Fruit fly (Drosophila melanogaster) whole organism, embryonic: Measurements from ENCODE around the gene CG43402.

Source experiments
- Ada2b ChIP-seq: fragments of 200-800 bp; sonication (Bioruptor generic); IDR thresholded peaks from 2 replicates; pipeline ENCODE4 v1.3.6; 2022; ENCODE audit warnings: missing biosample characterization, missing genetic modification characterization
- B-H1 ChIP-seq: fragments of 200-800 bp; sonication (Bioruptor generic); IDR thresholded peaks from 3 replicates; pipeline ENCODE4 v1.3.6; 2022; ENCODE audit warnings: missing biosample characterization, missing genetic modification characterization
- Bteb2 ChIP-seq: fragments of 200-800 bp; sonication (Bioruptor generic); optimal IDR thresholded peaks from 2 replicates; lab custom pipeline; 2016; ENCODE audit warnings: missing biosample characterization, missing genetic modification characterization
- CG10959 ChIP-seq: fragments of 200-800 bp; sonication (Bioruptor generic); IDR thresholded peaks from 2 replicates; pipeline ENCODE4 v1.3.6; 2022; ENCODE audit warnings: missing biosample characterization, missing genetic modification characterization
- CG11456 ChIP-seq: fragments of 200-800 bp; sonication (Bioruptor generic); IDR thresholded peaks from 3 replicates; pipeline ENCODE4 v1.3.6; 2022; ENCODE audit warnings: missing biosample characterization, missing genetic modification characterization
- CG13296 ChIP-seq: fragments of 200-800 bp; sonication (Bioruptor generic); optimal IDR thresholded peaks from 3 replicates; lab custom pipeline; 2018; ENCODE audit warnings: missing biosample characterization, mild to moderate bottlenecking, missing genetic modification characterization
- CG13894 ChIP-seq: fragments of 200-800 bp; sonication (Bioruptor generic); optimal IDR thresholded peaks from 3 replicates; lab custom pipeline; 2018; ENCODE audit warnings: missing biosample characterization, mild to moderate bottlenecking, missing genetic modification characterization, moderate library complexity
- CG14441 ChIP-seq: fragments of 200-800 bp; sonication (Bioruptor generic); IDR thresholded peaks from 2 replicates; pipeline ENCODE4 v1.3.6; 2022; ENCODE audit warnings: missing biosample characterization, missing genetic modification characterization
- CG14710 ChIP-seq: fragments of 200-800 bp; sonication (Bioruptor generic); optimal IDR thresholded peaks from 3 replicates; lab custom pipeline; 2019; ENCODE audit warnings: missing biosample characterization, mild to moderate bottlenecking, missing genetic modification characterization, moderate library complexity
- CG17802 ChIP-seq: fragments of 200-800 bp; sonication (Bioruptor generic); optimal IDR thresholded peaks from 2 replicates; lab custom pipeline; 2018; ENCODE audit warnings: missing biosample characterization, mild to moderate bottlenecking, missing genetic modification characterization, moderate library complexity
- CG31441 ChIP-seq: fragments of 200-800 bp; sonication (Bioruptor generic); IDR thresholded peaks from 2 replicates; pipeline ENCODE4 v1.3.6; 2022; ENCODE audit warnings: missing biosample characterization, missing genetic modification characterization
- CG32767 ChIP-seq: fragments of 200-800 bp; sonication (Bioruptor generic); IDR thresholded peaks from 2 replicates; pipeline ENCODE4 v1.3.6; 2022; ENCODE audit warnings: missing biosample characterization, missing genetic modification characterization
- CG3281 ChIP-seq: fragments of 200-800 bp; sonication (Bioruptor generic); optimal IDR thresholded peaks from 3 replicates; lab custom pipeline; 2017; ENCODE audit warnings: missing biosample characterization, mild to moderate bottlenecking, missing genetic modification characterization
- CG42726 ChIP-seq: fragments of 200-800 bp; sonication (Bioruptor generic); IDR thresholded peaks from 2 replicates; pipeline ENCODE4 v1.3.6; 2022; ENCODE audit warnings: missing biosample characterization, missing genetic modification characterization; ENCODE audit not compliant: partially characterized antibody
- CG6791 ChIP-seq: fragments of 200-800 bp; sonication (Bioruptor generic); IDR thresholded peaks from 3 replicates; pipeline ENCODE4 v1.3.6; 2022; ENCODE audit warnings: missing biosample characterization, missing genetic modification characterization; ENCODE audit not compliant: partially characterized antibody
- CG7357 ChIP-seq: fragments of 200-800 bp; sonication (Bioruptor generic); IDR thresholded peaks from 3 replicates; pipeline ENCODE4 v1.3.6; 2022; ENCODE audit warnings: missing biosample characterization, missing genetic modification characterization
- CG7928 ChIP-seq: fragments of 200-800 bp; sonication (Bioruptor generic); optimal IDR thresholded peaks from 2 replicates; lab custom pipeline; 2017; ENCODE audit warnings: missing biosample characterization, mild to moderate bottlenecking, missing genetic modification characterization
- CkIIα-i1 ChIP-seq: fragments of 200-800 bp; sonication (Bioruptor generic); IDR thresholded peaks from 2 replicates; pipeline ENCODE4 v1.3.6; 2022; ENCODE audit warnings: missing biosample characterization, missing genetic modification characterization
- CoRest ChIP-seq: fragments of 200-800 bp; sonication (Bioruptor generic); optimal IDR thresholded peaks from 3 replicates; lab custom pipeline; 2018; ENCODE audit warnings: missing biosample characterization, mild to moderate bottlenecking, missing genetic modification characterization, moderate library complexity
- Dip2 ChIP-seq: fragments of 200-800 bp; sonication (Bioruptor generic); IDR thresholded peaks from 2 replicates; pipeline ENCODE4 v1.3.6; 2022; ENCODE audit warnings: missing biosample characterization, missing genetic modification characterization
- Dref ChIP-seq: fragments of 200-800 bp; sonication (Bioruptor generic); IDR thresholded peaks from 2 replicates; pipeline ENCODE4 v1.3.6; 2022; ENCODE audit warnings: missing biosample characterization, missing genetic modification characterization
- ERR ChIP-seq: fragments of 200-800 bp; sonication (Bioruptor generic); optimal IDR thresholded peaks from 2 replicates; lab custom pipeline; 2016; ENCODE audit warnings: missing biosample characterization, missing genetic modification characterization
- Hmr ChIP-seq: fragments of 200-800 bp; sonication (Bioruptor generic); optimal IDR thresholded peaks from 3 replicates; lab custom pipeline; 2017; ENCODE audit warnings: mild to moderate bottlenecking, missing biosample characterization, missing genetic modification reagents, missing genetic modification characterization
- Hr78 ChIP-seq, 2 experiments: fragments of 200-800 bp in 1 of 2; fragments of >200 bp in 1 of 2; sonication (Bioruptor generic) in 1 of 2; optimal IDR thresholded peaks; 2 replicates each; lab custom pipeline; 2017 to 2019; ENCODE audit warnings: missing biosample characterization in 2 of 2, missing genetic modification characterization in 2 of 2, mild to moderate bottlenecking in 1 of 2, moderate library complexity in 1 of 2
- Mes4 ChIP-seq: fragments of 200-800 bp; sonication (Bioruptor generic); optimal IDR thresholded peaks from 2 replicates; lab custom pipeline; 2016; ENCODE audit warnings: missing biosample characterization, missing genetic modification characterization
- Mrtf ChIP-seq: fragments of 200-800 bp; sonication (Bioruptor generic); IDR thresholded peaks from 3 replicates; pipeline ENCODE4 v1.3.6; 2022; ENCODE audit warnings: missing biosample characterization, missing genetic modification characterization
- Nf-YB ChIP-seq: fragments of 200-800 bp; sonication (Bioruptor generic); optimal IDR thresholded peaks from 3 replicates; lab custom pipeline; 2019; ENCODE audit warnings: missing biosample characterization, mild to moderate bottlenecking, missing genetic modification characterization, moderate library complexity
- Sin3A ChIP-seq: fragments of >200 bp; optimal IDR thresholded peaks from 2 replicates; lab custom pipeline; 2018
- Sox100B ChIP-seq: fragments of 200-800 bp; sonication (Bioruptor generic); optimal IDR thresholded peaks from 3 replicates; lab custom pipeline; 2018; ENCODE audit warnings: missing biosample characterization, mild to moderate bottlenecking, missing genetic modification characterization
- Stat92E ChIP-seq, 3 experiments: fragments of >200 bp in 2 of 3; fragments of 200-800 bp in 1 of 3; sonication (Bioruptor generic) in 1 of 3; optimal IDR thresholded peaks; 2 replicates each; lab custom pipeline; 2017 to 2019; ENCODE audit warnings: missing biosample characterization in 3 of 3, missing genetic modification characterization in 3 of 3, mild to moderate bottlenecking in 1 of 3, moderate library complexity in 1 of 3
- ash1 ChIP-seq: fragments of 200-800 bp; sonication (Bioruptor generic); optimal IDR thresholded peaks from 2 replicates; lab custom pipeline; 2018; ENCODE audit warnings: missing biosample characterization, mild to moderate bottlenecking, missing genetic modification characterization
- az2 ChIP-seq: fragments of 200-800 bp; sonication (Bioruptor generic); optimal IDR thresholded peaks from 3 replicates; lab custom pipeline; 2016; ENCODE audit warnings: missing biosample characterization, missing genetic modification characterization
- bigmax ChIP-seq: fragments of 200-800 bp; sonication (Bioruptor generic); optimal IDR thresholded peaks from 2 replicates; lab custom pipeline; 2018; ENCODE audit warnings: missing biosample characterization, mild to moderate bottlenecking, missing genetic modification characterization
- btn ChIP-seq: fragments of 200-800 bp; sonication (Bioruptor generic); optimal IDR thresholded peaks from 2 replicates; lab custom pipeline; 2016; ENCODE audit warnings: missing biosample characterization, missing genetic modification characterization
- fd102C ChIP-seq: fragments of 200-800 bp; sonication (Bioruptor generic); optimal IDR thresholded peaks from 2 replicates; lab custom pipeline; 2018; ENCODE audit warnings: missing biosample characterization, mild to moderate bottlenecking, missing genetic modification characterization, moderate library complexity
- gsb-n ChIP-seq: fragments of 200-800 bp; sonication (Bioruptor generic); optimal IDR thresholded peaks from 3 replicates; lab custom pipeline; 2018; ENCODE audit warnings: missing biosample characterization, mild to moderate bottlenecking, missing genetic modification characterization
- her ChIP-seq: fragments of 200-800 bp; sonication (Bioruptor generic); optimal IDR thresholded peaks from 2 replicates; lab custom pipeline; 2016; ENCODE audit warnings: missing biosample characterization, missing genetic modification characterization
- hth ChIP-seq: fragments of >200 bp; optimal IDR thresholded peaks from 2 replicates; lab custom pipeline; 2017; ENCODE audit warnings: inconsistent platforms
- nau ChIP-seq: fragments of 200-800 bp; sonication (Bioruptor generic); optimal IDR thresholded peaks from 3 replicates; lab custom pipeline; 2017; ENCODE audit warnings: missing biosample characterization, mild to moderate bottlenecking, missing genetic modification characterization, missing genetic modification reagents
- odd ChIP-seq: fragments of 200-800 bp; sonication (Bioruptor generic); optimal IDR thresholded peaks from 2 replicates; lab custom pipeline; 2017; ENCODE audit warnings: missing biosample characterization, mild to moderate bottlenecking, missing genetic modification characterization
- org-1 ChIP-seq: fragments of 200-800 bp; sonication (Bioruptor generic); optimal IDR thresholded peaks from 2 replicates; lab custom pipeline; 2017; ENCODE audit warnings: missing biosample characterization, missing genetic modification characterization
- pita ChIP-seq: fragments of 200-800 bp; sonication (Bioruptor generic); optimal IDR thresholded peaks from 2 replicates; lab custom pipeline; 2017; ENCODE audit warnings: missing biosample characterization, mild to moderate bottlenecking, missing genetic modification characterization
- row ChIP-seq: fragments of 200-800 bp; sonication (Bioruptor generic); IDR thresholded peaks from 3 replicates; pipeline ENCODE4 v1.3.6; 2022; ENCODE audit warnings: missing biosample characterization, missing genetic modification characterization
- schlank ChIP-seq: fragments of 200-800 bp; sonication (Bioruptor generic); optimal IDR thresholded peaks from 2 replicates; lab custom pipeline; 2018; ENCODE audit warnings: missing biosample characterization, mild to moderate bottlenecking, missing genetic modification characterization
- sens ChIP-seq: fragments of 200-800 bp; sonication (Bioruptor generic); peaks from one replicate; lab custom pipeline; 2016; ENCODE audit warnings: missing biosample characterization, missing genetic modification characterization
- slbo ChIP-seq: fragments of 200-800 bp; sonication (Bioruptor generic); IDR thresholded peaks from 2 replicates; pipeline ENCODE4 v1.3.6; 2022; ENCODE audit warnings: missing biosample characterization, missing genetic modification characterization
- slou ChIP-seq: fragments of 200-800 bp; sonication (Bioruptor generic); optimal IDR thresholded peaks from 3 replicates; lab custom pipeline; 2016; ENCODE audit warnings: missing biosample characterization, missing genetic modification characterization
- tgo ChIP-seq: fragments of 200-800 bp; sonication (Bioruptor generic); IDR thresholded peaks from 3 replicates; pipeline ENCODE4 v1.3.6; 2022; ENCODE audit warnings: missing biosample characterization, missing genetic modification characterization
- toy ChIP-seq: fragments of 200-800 bp; sonication (Bioruptor generic); IDR thresholded peaks from 2 replicates; pipeline ENCODE4 v1.3.6; 2022; ENCODE audit warnings: missing biosample characterization, missing genetic modification characterization
- ttk ChIP-seq: fragments of 200-800 bp; sonication (Bioruptor generic); IDR thresholded peaks from 2 replicates; pipeline ENCODE4 v2.1.2; 2022; ENCODE audit warnings: missing biosample characterization, missing genetic modification characterization
- wdn ChIP-seq: fragments of 200-800 bp; sonication (Bioruptor generic); IDR thresholded peaks from 2 replicates; pipeline ENCODE4 v1.3.6; 2022; ENCODE audit warnings: missing biosample characterization, missing genetic modification characterization
- wor ChIP-seq: fragments of 200-800 bp; sonication (Bioruptor generic); IDR thresholded peaks from 2 replicates; pipeline ENCODE4 v1.3.6; 2022; ENCODE audit warnings: missing biosample characterization, missing genetic modification characterization

Gene CG43402

DNA sequence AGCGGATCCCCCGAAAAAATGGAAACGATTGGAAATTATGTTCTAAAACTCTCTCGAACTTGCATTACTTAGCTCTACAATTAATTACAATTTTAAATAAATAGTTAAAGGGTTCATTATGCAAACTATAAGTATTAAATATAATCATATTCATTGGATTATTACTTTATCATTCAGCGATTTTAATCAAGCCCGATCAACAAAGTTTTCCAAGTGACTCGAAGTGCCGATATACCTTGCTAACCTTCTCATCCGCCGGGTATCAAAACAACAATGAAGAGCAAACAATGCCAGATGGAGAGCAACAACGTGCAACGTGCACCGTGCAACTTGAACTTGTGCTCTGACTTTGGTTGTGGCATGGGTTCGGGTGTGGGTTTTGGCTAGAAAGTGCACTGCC is 13.9 kb downstream of the CG43402 start (continued):
- TF ChIP-seq CG13296 (GFP tag; lab: Kevin White, UChicago): no peak
- TF ChIP-seq row (GFP tag; lab: Robert Waterston, UW): peak; percentile 67
- no peak for TF ChIP-seq hth (lab: Kevin White, UChicago)
- peak; percentile 25 for TF ChIP-seq Sox100B (GFP tag; lab: Kevin White, UChicago)
- TF ChIP-seq CG42726 (GFP tag; lab: Robert Waterston, UW): no peak
- peak; percentile 64 for TF ChIP-seq gsb-n (tag; lab: Kevin White, UChicago)
- peak; percentile 44; the same call in 1 of the 3 replicates for TF ChIP-seq tgo (GFP tag; lab: Robert Waterston, UW)
- no peak for TF ChIP-seq CG14441 (GFP tag; lab: Robert Waterston, UW)
- TF ChIP-seq Hmr: no peak
- no peak for TF ChIP-seq ERR (GFP tag; lab: Kevin White, UChicago)
- TF ChIP-seq Dref (GFP tag; lab: Robert Waterston, UW): no peak
- no peak for TF ChIP-seq CG7928 (GFP tag; lab: Kevin White, UChicago)
- TF ChIP-seq ash1 (GFP tag; lab: Kevin White, UChicago): no peak
- no peak for TF ChIP-seq wdn (GFP tag; lab: Robert Waterston, UW)
- no peak for TF ChIP-seq Dip2 (GFP tag; lab: Robert Waterston, UW)
- no peak for TF ChIP-seq toy (GFP tag; lab: Robert Waterston, UW)
- TF ChIP-seq fd102C (GFP tag; lab: Kevin White, UChicago): no peak
- TF ChIP-seq Mes4 (GFP tag; lab: Kevin White, UChicago): no peak
- no peak for TF ChIP-seq org-1
- no peak for TF ChIP-seq Mrtf
- peak in 1 of 2 experiments; percentile 0 for TF ChIP-seq Hr78 (GFP tag; optimal IDR thresholded peaks at IDR 0.05; lab: Kevin White, UChicago)
- TF ChIP-seq CG10959 (GFP tag; lab: Robert Waterston, UW): peak; percentile 87
- TF ChIP-seq ttk (GFP tag; lab: Robert Waterston, UW): no peak
- no peak for TF ChIP-seq slbo (GFP tag; lab: Robert Waterston, UW)
- TF ChIP-seq sens (GFP tag; lab: Kevin White, UChicago): peak; percentile 87
- peak; percentile 68 for TF ChIP-seq CG31441 (GFP tag; lab: Robert Waterston, UW)
- no peak for TF ChIP-seq Sin3A (lab: Kevin White, UChicago)
- TF ChIP-seq her (GFP tag; lab: Kevin White, UChicago): no peak
- peak; percentile 71 for TF ChIP-seq CG14710 (tag; lab: Kevin White, UChicago)
- peak; percentile 0 for TF ChIP-seq odd
- no peak for TF ChIP-seq btn (GFP tag; lab: Kevin White, UChicago)
- no peak for TF ChIP-seq CG3281 (GFP tag; lab: Kevin White, UChicago)
- TF ChIP-seq B-H1: no peak
- TF ChIP-seq nau (GFP tag; lab: Kevin White, UChicago): no peak
- TF ChIP-seq az2 (GFP tag; lab: Kevin White, UChicago): peak; percentile 65
- no peak for TF ChIP-seq CG32767 (GFP tag; lab: Robert Waterston, UW)
- TF ChIP-seq Nf-YB (GFP tag; lab: Kevin White, UChicago): peak; percentile 14
- peak; percentile 60 for TF ChIP-seq CoRest (tag; lab: Kevin White, UChicago)
- no peak for TF ChIP-seq CG13894
- TF ChIP-seq slou: no peak
- TF ChIP-seq Ada2b: peak; percentile 36; the same call in 1 of the 2 replicates
- TF ChIP-seq CkIIα-i1 (GFP tag; lab: Robert Waterston, UW): no peak
- no peak for TF ChIP-seq CG17802 (tag; lab: Kevin White, UChicago)
- peak in 1 of 3 experiments; percentile 42 for TF ChIP-seq Stat92E (GFP tag; optimal IDR thresholded peaks at IDR 0.05; lab: Kevin White, UChicago)
- no peak for TF ChIP-seq bigmax (GFP tag; lab: Kevin White, UChicago)
- TF ChIP-seq CG6791 (GFP tag; lab: Robert Waterston, UW): no peak
- no peak for TF ChIP-seq CG7357 (GFP tag; lab: Robert Waterston, UW)
- TF ChIP-seq pita: no peak
- peak; percentile 14; the same call in 1 of the 2 replicates for TF ChIP-seq wor (GFP tag; lab: Robert Waterston, UW)
- no peak for TF ChIP-seq schlank (tag; lab: Kevin White, UChicago)
- no peak for TF ChIP-seq Bteb2 (GFP tag; lab: Kevin White, UChicago)
- TF ChIP-seq CG11456 (GFP tag; lab: Robert Waterston, UW): no peak
